Fruit fly (Drosophila melanogaster) whole organism, embryonic: Measurements from ENCODE around the gene RPA3.

ENCODE experiments used
- Atf-2 ChIP-seq: fragments of 200-800 bp; sonication (Bioruptor generic); optimal IDR thresholded peaks from 2 replicates; lab custom pipeline; 2016; ENCODE audit warnings: missing biosample characterization, missing genetic modification characterization
- B-H2 ChIP-seq: fragments of 200-800 bp; sonication (Bioruptor generic); optimal IDR thresholded peaks from 2 replicates; lab custom pipeline; 2018; ENCODE audit warnings: missing biosample characterization, mild to moderate bottlenecking, missing genetic modification characterization
- Bgb ChIP-seq: fragments of 200-800 bp; sonication (Bioruptor generic); IDR thresholded peaks from 2 replicates; pipeline ENCODE4 v1.3.6; 2022; ENCODE audit warnings: missing biosample characterization, missing genetic modification characterization; ENCODE audit not compliant: partially characterized antibody
- CG10543 ChIP-seq: fragments of 200-800 bp; sonication (Bioruptor generic); optimal IDR thresholded peaks from 3 replicates; lab custom pipeline; 2017; ENCODE audit warnings: missing biosample characterization, mild to moderate bottlenecking, missing genetic modification characterization, moderate library complexity
- CG12104 ChIP-seq: fragments of 200-800 bp; sonication (Bioruptor generic); optimal IDR thresholded peaks from 3 replicates; lab custom pipeline; 2016; ENCODE audit warnings: missing biosample characterization, missing genetic modification characterization
- CG17385 ChIP-seq: fragments of 200-800 bp; sonication (Bioruptor generic); optimal IDR thresholded peaks from 3 replicates; lab custom pipeline; 2018; ENCODE audit warnings: missing biosample characterization, mild to moderate bottlenecking, missing genetic modification characterization
- CG2199 ChIP-seq: fragments of 200-800 bp; sonication (Bioruptor generic); IDR thresholded peaks from 3 replicates; pipeline ENCODE4 v1.3.6; 2022; ENCODE audit warnings: missing biosample characterization, missing genetic modification characterization
- CG31388 ChIP-seq: fragments of 200-800 bp; sonication (Bioruptor generic); optimal IDR thresholded peaks from 2 replicates; lab custom pipeline; 2016; ENCODE audit warnings: missing biosample characterization, missing genetic modification characterization
- CG32532 ChIP-seq: fragments of 200-800 bp; sonication (Bioruptor generic); IDR thresholded peaks from 2 replicates; pipeline ENCODE4 v1.3.6; 2022; ENCODE audit warnings: missing biosample characterization, missing genetic modification characterization
- CG34376 ChIP-seq: fragments of 200-800 bp; sonication (Bioruptor generic); optimal IDR thresholded peaks from 2 replicates; lab custom pipeline; 2018; ENCODE audit warnings: missing biosample characterization, mild to moderate bottlenecking, missing genetic modification characterization
- CG4707 ChIP-seq: fragments of 200-800 bp; sonication (Bioruptor generic); optimal IDR thresholded peaks from 2 replicates; lab custom pipeline; 2018; ENCODE audit warnings: missing biosample characterization, mild to moderate bottlenecking, missing genetic modification characterization, moderate library complexity
- CG6791 ChIP-seq: fragments of 200-800 bp; sonication (Bioruptor generic); IDR thresholded peaks from 3 replicates; pipeline ENCODE4 v1.3.6; 2022; ENCODE audit warnings: missing biosample characterization, missing genetic modification characterization; ENCODE audit not compliant: partially characterized antibody
- CG7963 ChIP-seq: fragments of 200-800 bp; sonication (Bioruptor generic); IDR thresholded peaks from 3 replicates; pipeline ENCODE4 v1.3.6; 2022; ENCODE audit warnings: missing biosample characterization, missing genetic modification characterization; ENCODE audit not compliant: partially characterized antibody
- CG9609 ChIP-seq: fragments of 200-800 bp; sonication (Bioruptor generic); optimal IDR thresholded peaks from 3 replicates; lab custom pipeline; 2016; ENCODE audit warnings: missing biosample characterization, missing genetic modification characterization
- CTCF ChIP-seq: fragments of 200-800 bp; sonication (Bioruptor generic); optimal IDR thresholded peaks from 2 replicates; lab custom pipeline; 2017; ENCODE audit warnings: missing biosample characterization, mild to moderate bottlenecking, missing genetic modification characterization, moderate library complexity
- Camta ChIP-seq: fragments of 200-800 bp; sonication (Bioruptor generic); optimal IDR thresholded peaks from 2 replicates; lab custom pipeline; 2016; ENCODE audit warnings: missing biosample characterization, missing genetic modification characterization
- GATAe ChIP-seq: fragments of 200-800 bp; sonication (Bioruptor generic); conservative IDR thresholded peaks from 2 replicates; pipeline ENCODE4 v1.3.6; 2022; ENCODE audit warnings: missing biosample characterization, missing genetic modification characterization
- HmgZ ChIP-seq: fragments of 200-800 bp; sonication (Bioruptor generic); optimal IDR thresholded peaks from 2 replicates; lab custom pipeline; 2018; ENCODE audit warnings: missing biosample characterization, mild to moderate bottlenecking, missing genetic modification characterization
- Hr51 ChIP-seq, 2 experiments: fragments of 200-800 bp; sonication (Bioruptor generic); optimal IDR thresholded peaks; 2 replicates in 1 of 2; 3 replicates in 1 of 2; lab custom pipeline; 2016 to 2018; ENCODE audit warnings: missing biosample characterization in 2 of 2, missing genetic modification characterization in 2 of 2, mild to moderate bottlenecking in 1 of 2, moderate library complexity in 1 of 2
- Lhr ChIP-seq: fragments of 200-800 bp; sonication (Bioruptor generic); optimal IDR thresholded peaks from 3 replicates; lab custom pipeline; 2017; ENCODE audit warnings: mild to moderate bottlenecking, missing biosample characterization, missing genetic modification reagents, missing genetic modification characterization
- Med ChIP-seq: fragments of 200-800 bp; sonication (Bioruptor generic); peaks from one replicate; lab custom pipeline; 2016; ENCODE audit warnings: missing biosample characterization, missing genetic modification characterization, mild to moderate bottlenecking, inconsistent platforms, moderate library complexity
- NFAT ChIP-seq: fragments of 200-800 bp; sonication (Bioruptor generic); IDR thresholded peaks from 2 replicates; pipeline ENCODE4 v1.3.6; 2022; ENCODE audit warnings: missing biosample characterization, missing genetic modification characterization
- Neu2 ChIP-seq: fragments of 200-800 bp; sonication (Bioruptor generic); optimal IDR thresholded peaks from 3 replicates; lab custom pipeline; 2016; ENCODE audit warnings: missing biosample characterization, missing genetic modification characterization, borderline replicate concordance
- Nf-YB ChIP-seq: fragments of 200-800 bp; sonication (Bioruptor generic); optimal IDR thresholded peaks from 3 replicates; lab custom pipeline; 2019; ENCODE audit warnings: missing biosample characterization, mild to moderate bottlenecking, missing genetic modification characterization, moderate library complexity
- Opbp ChIP-seq: fragments of 200-800 bp; sonication (Bioruptor generic); IDR thresholded peaks from 3 replicates; pipeline ENCODE4 v1.3.6; 2022; ENCODE audit warnings: missing biosample characterization, missing genetic modification characterization; ENCODE audit not compliant: partially characterized antibody
- Rfx ChIP-seq: fragments of 200-800 bp; sonication (Bioruptor generic); IDR thresholded peaks from 2 replicates; pipeline ENCODE4 v1.3.6; 2022; ENCODE audit warnings: missing biosample characterization, missing genetic modification characterization
- Rx ChIP-seq: fragments of 200-800 bp; sonication (Bioruptor generic); IDR thresholded peaks from 2 replicates; pipeline ENCODE4 v1.3.6; 2022; ENCODE audit warnings: missing biosample characterization, missing genetic modification characterization
- Usf ChIP-seq: fragments of 200-800 bp; sonication (Bioruptor generic); optimal IDR thresholded peaks from 2 replicates; lab custom pipeline; 2017; ENCODE audit warnings: missing genotype, missing biosample characterization, missing genetic modification characterization
- chif ChIP-seq, 2 experiments: fragments of 200-800 bp; sonication (Bioruptor generic); optimal IDR thresholded peaks; 3 replicates each; lab custom pipeline; 2016; ENCODE audit warnings: missing biosample characterization in 2 of 2, missing genetic modification characterization in 2 of 2
- crol ChIP-seq: fragments of 200-800 bp; sonication (Bioruptor generic); IDR thresholded peaks from 2 replicates; pipeline ENCODE4 v1.3.6; 2022; ENCODE audit warnings: missing biosample characterization, missing genetic modification characterization
- cwo ChIP-seq: fragments of 200-800 bp; sonication (Bioruptor generic); optimal IDR thresholded peaks from 3 replicates; lab custom pipeline; 2017; ENCODE audit warnings: missing biosample characterization, missing genetic modification characterization, mild to moderate bottlenecking, moderate library complexity, missing genetic modification reagents
- disco-r ChIP-seq: fragments of 200-800 bp; sonication (Bioruptor generic); optimal IDR thresholded peaks from 2 replicates; lab custom pipeline; 2016; ENCODE audit warnings: missing biosample characterization, missing genetic modification characterization
- en ChIP-seq: fragments of 200-800 bp; sonication (Bioruptor generic); optimal IDR thresholded peaks from 2 replicates; lab custom pipeline; 2016; ENCODE audit warnings: missing biosample characterization, missing genetic modification characterization
- exex ChIP-seq: fragments of 200-800 bp; sonication (Bioruptor generic); optimal IDR thresholded peaks from 4 replicates; lab custom pipeline; 2018; ENCODE audit warnings: missing biosample characterization, mild to moderate bottlenecking, missing genetic modification characterization, moderate library complexity
- ftz-f1 ChIP-seq: fragments of 200-800 bp; sonication (Bioruptor generic); optimal IDR thresholded peaks from 2 replicates; lab custom pipeline; 2016; ENCODE audit warnings: missing biosample characterization, missing genetic modification characterization
- inv ChIP-seq: fragments of 200-800 bp; sonication (Bioruptor generic); IDR thresholded peaks from 2 replicates; pipeline ENCODE4 v1.3.6; 2022; ENCODE audit warnings: missing biosample characterization, missing genetic modification characterization; ENCODE audit not compliant: partially characterized antibody
- lab ChIP-seq: fragments of 200-800 bp; sonication (Bioruptor generic); optimal IDR thresholded peaks from 3 replicates; lab custom pipeline; 2017; ENCODE audit warnings: missing biosample characterization, missing genetic modification characterization, mild to moderate bottlenecking, moderate library complexity, missing genetic modification reagents
- mirr ChIP-seq: fragments of 200-800 bp; sonication (Bioruptor generic); optimal IDR thresholded peaks from 3 replicates; lab custom pipeline; 2018; ENCODE audit warnings: missing biosample characterization, mild to moderate bottlenecking, missing genetic modification characterization
- nerfin-1 ChIP-seq: fragments of 200-800 bp; sonication (Bioruptor generic); optimal IDR thresholded peaks from 3 replicates; lab custom pipeline; 2019; ENCODE audit warnings: missing biosample characterization, mild to moderate bottlenecking, missing genetic modification characterization, moderate library complexity
- phol ChIP-seq: fragments of 200-800 bp; sonication (Bioruptor generic); optimal IDR thresholded peaks from 3 replicates; lab custom pipeline; 2018; ENCODE audit warnings: missing biosample characterization, mild to moderate bottlenecking, missing genetic modification characterization, moderate library complexity
- pum ChIP-seq: fragments of 200-800 bp; sonication (Bioruptor generic); optimal IDR thresholded peaks from 2 replicates; lab custom pipeline; 2016; ENCODE audit warnings: missing biosample characterization, missing genetic modification characterization
- pzg ChIP-seq: fragments of 200-800 bp; sonication (Bioruptor generic); optimal IDR thresholded peaks from 3 replicates; lab custom pipeline; 2018; ENCODE audit warnings: missing biosample characterization, mild to moderate bottlenecking, missing genetic modification characterization, moderate library complexity
- row ChIP-seq: fragments of 200-800 bp; sonication (Bioruptor generic); IDR thresholded peaks from 3 replicates; pipeline ENCODE4 v1.3.6; 2022; ENCODE audit warnings: missing biosample characterization, missing genetic modification characterization
- sd ChIP-seq: fragments of 200-800 bp; sonication (Bioruptor generic); optimal IDR thresholded peaks from 3 replicates; lab custom pipeline; 2018; ENCODE audit warnings: missing biosample characterization, mild to moderate bottlenecking, missing genetic modification characterization, moderate library complexity
- sug ChIP-seq: fragments of 200-800 bp; optimal IDR thresholded peaks from 2 replicates; lab custom pipeline; 2019; ENCODE audit warnings: missing biosample characterization, mild to moderate bottlenecking, missing genetic modification characterization, moderate library complexity
- tin ChIP-seq: fragments of 200-800 bp; sonication (Bioruptor generic); optimal IDR thresholded peaks from 3 replicates; lab custom pipeline; 2016; ENCODE audit warnings: missing biosample characterization, missing genetic modification characterization
- wdn ChIP-seq: fragments of 200-800 bp; sonication (Bioruptor generic); IDR thresholded peaks from 2 replicates; pipeline ENCODE4 v1.3.6; 2022; ENCODE audit warnings: missing biosample characterization, missing genetic modification characterization
- yki ChIP-seq: fragments of >200 bp; optimal IDR thresholded peaks from 3 replicates; lab custom pipeline; 2018
- zen2 ChIP-seq: fragments of 200-800 bp; sonication (Bioruptor generic); IDR thresholded peaks from 3 replicates; pipeline ENCODE4 v1.3.6; 2022; ENCODE audit warnings: missing biosample characterization, missing genetic modification characterization; ENCODE audit not compliant: partially characterized antibody

The RPA3 gene

DNA sequence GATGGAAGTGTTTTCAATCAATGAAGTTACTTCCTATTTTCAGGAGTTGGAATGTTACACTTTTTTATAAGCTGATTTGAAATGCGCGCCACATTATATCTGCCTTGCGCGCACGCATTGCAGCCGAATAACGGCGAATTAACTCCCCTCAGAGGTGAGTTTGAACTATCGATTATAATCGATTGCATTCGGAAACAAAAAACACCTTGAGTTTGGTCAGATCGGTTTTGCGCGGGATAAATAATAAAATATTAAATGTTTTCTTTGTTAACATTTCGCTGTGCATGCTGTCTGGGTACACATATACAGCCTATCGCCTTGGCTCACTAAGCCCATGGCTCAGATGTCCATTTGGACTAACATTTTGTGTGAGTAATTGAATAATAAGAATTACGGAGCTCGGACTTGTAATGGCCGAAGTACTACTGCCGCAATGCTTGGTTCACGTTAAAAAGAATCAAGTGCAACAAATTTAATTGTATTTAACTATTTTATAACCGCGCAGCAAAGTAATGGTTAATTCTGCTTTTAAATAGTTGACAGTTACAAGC lies 5.8 kb upstream of the RPA3 start (continued):
- TF ChIP-seq Neu2 (GFP tag; lab: Kevin White, UChicago), result no peak
- peak; percentile 4 for TF ChIP-seq zen2 (GFP tag; lab: Robert Waterston, UW)
- peak; percentile 4 for TF ChIP-seq Bgb (GFP tag; lab: Robert Waterston, UW)
- no peak for TF ChIP-seq pzg
- TF ChIP-seq CG7963 (GFP tag; lab: Robert Waterston, UW), result 0 out of 3 replicates have a peak, but pooled peaks have one; percentile 9
- no peak for TF ChIP-seq Atf-2
- peak; percentile 5; the same call in 2 of the 3 replicates for TF ChIP-seq CG6791 (GFP tag; lab: Robert Waterston, UW)
- TF ChIP-seq Opbp (GFP tag; lab: Robert Waterston, UW), result peak; percentile 26; the same call in 2 of the 3 replicates
- no peak for TF ChIP-seq CG4707 (GFP tag; lab: Kevin White, UChicago)
- TF ChIP-seq Lhr (GFP tag; lab: Kevin White, UChicago), result no peak
- no peak for TF ChIP-seq B-H2 (GFP tag; lab: Kevin White, UChicago)

DNA sequence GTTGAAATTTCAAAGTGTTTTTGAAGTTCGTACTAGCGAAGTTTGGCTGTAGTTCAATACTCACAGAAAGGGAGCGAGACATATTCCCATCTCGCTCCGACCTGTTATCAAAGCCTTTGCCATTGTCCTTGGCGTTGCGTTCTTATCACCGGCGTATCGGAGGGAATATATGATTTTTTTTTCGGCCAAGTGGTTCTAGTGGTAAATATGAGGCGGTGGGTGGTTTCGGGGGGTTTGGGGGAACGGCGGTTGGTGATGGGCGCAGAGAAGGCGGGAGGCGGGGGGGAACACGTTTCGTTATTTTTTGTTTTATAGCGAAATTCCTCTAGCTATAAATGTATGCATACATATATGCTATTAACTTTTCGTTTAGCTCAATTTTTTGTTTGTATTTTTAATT lies 4.9 kb upstream of the RPA3 start:
- TF ChIP-seq GATAe (GFP tag; lab: Robert Waterston, UW) (peak; percentile 77), CG2199 (GFP tag; lab: Robert Waterston, UW) (no peak), inv (GFP tag; lab: Robert Waterston, UW) (no peak), crol (peak; percentile 96), CG9609 (GFP tag; lab: Kevin White, UChicago) (no peak), disco-r (GFP tag; lab: Kevin White, UChicago) (no peak), Rx (GFP tag; lab: Robert Waterston, UW) (no peak), Hr51 (GFP tag; optimal IDR thresholded peaks at IDR 0.05; lab: Kevin White, UChicago) (no peak), CG31388 (GFP tag; lab: Kevin White, UChicago) (no peak), ftz-f1 (GFP tag; lab: Kevin White, UChicago) (peak; percentile 85), row (GFP tag; lab: Robert Waterston, UW) (peak; percentile 44), phol (tag; lab: Kevin White, UChicago) (no peak), en (GFP tag; lab: Kevin White, UChicago) (no peak), chif (GFP tag; optimal IDR thresholded peaks at IDR 0.05; lab: Kevin White, UChicago) (no peak), pum (GFP tag; lab: Kevin White, UChicago) (no peak), Usf (GFP tag; lab: Kevin White, UChicago) (no peak), yki (no peak), mirr (GFP tag; lab: Kevin White, UChicago) (peak; percentile 66), Med (GFP tag; lab: Kevin White, UChicago) (peak; percentile 40), sd (tag; lab: Kevin White, UChicago) (peak; percentile 88), Rfx (GFP tag; lab: Robert Waterston, UW) (peak; percentile 18; the same call in 1 of the 2 replicates), Nf-YB (GFP tag; lab: Kevin White, UChicago) (no peak), CG34376 (peak; percentile 90), CTCF (no peak), cwo (GFP tag; lab: Kevin White, UChicago) (peak; percentile 73), exex (peak; percentile 52), wdn (GFP tag; lab: Robert Waterston, UW) (no peak), pzg (peak; percentile 5), sug (tag; lab: Kevin White, UChicago) (peak; percentile 50), lab (peak; percentile 17), CG12104 (no peak), tin (GFP tag; lab: Kevin White, UChicago) (no peak), nerfin-1 (tag; lab: Kevin White, UChicago) (no peak), CG17385 (GFP tag; lab: Kevin White, UChicago) (no peak), NFAT (GFP tag; lab: Robert Waterston, UW) (peak; percentile 20; the same call in 1 of the 2 replicates), Camta (GFP tag; lab: Kevin White, UChicago) (no peak), CG10543 (GFP tag; lab: Kevin White, UChicago) (peak; percentile 35), HmgZ (tag; lab: Kevin White, UChicago) (peak; percentile 20), CG32532 (GFP tag; lab: Robert Waterston, UW) (0 out of 2 replicates have a peak, but pooled peaks have one; percentile 11)
